Worm (Caenorhabditis elegans) whole organism, L2 larva: ENCODE results near the gene F32D1.11.

Source experiments
- aly-2 ChIP-seq: fragments of 150-350 bp; optimal IDR thresholded peaks from 2 replicates; lab custom pipeline; 2014; ENCODE audit warnings: missing biosample characterization, missing genetic modification characterization
- ceh-16 ChIP-seq: fragments of 150-350 bp; optimal IDR thresholded peaks from 2 replicates; lab custom pipeline; 2014; ENCODE audit warnings: missing biosample characterization, missing genetic modification characterization
- lin-39 ChIP-seq: fragments of 150-350 bp; optimal IDR thresholded peaks from 2 replicates; lab custom pipeline; 2014; ENCODE audit warnings: missing biosample characterization, missing genetic modification reagents, missing genetic modification characterization
- lsy-2 ChIP-seq, 2 experiments: fragments of 150-350 bp in 1 of 2; sonication (generic microtip) in 1 of 2; optimal IDR thresholded peaks; 2 replicates each; lab custom pipeline; 2014 to 2017; ENCODE audit warnings: missing biosample characterization in 2 of 2, missing genetic modification characterization in 2 of 2
- zag-1 ChIP-seq: fragments of 150-350 bp; optimal IDR thresholded peaks from 2 replicates; lab custom pipeline; 2014; ENCODE audit warnings: missing biosample characterization, missing genetic modification characterization
- ztf-4 ChIP-seq: fragments of 150-350 bp; optimal IDR thresholded peaks from 2 replicates; lab custom pipeline; 2014; ENCODE audit warnings: missing biosample characterization, missing genetic modification characterization

- TF ChIP-seq lin-39 (tag; lab: Kevin White, UChicago) (no peak), lsy-2 (tag; optimal IDR thresholded peaks at IDR 0.05; lab: Kevin White, UChicago) (no peak), zag-1 (tag; lab: Kevin White, UChicago) (no peak), aly-2 (tag; lab: Kevin White, UChicago) (no peak), ztf-4 (tag; lab: Kevin White, UChicago) (no peak), ceh-16 (no peak)
These were observed 7.2 kb downstream of the F32D1.11 start for ce11 chrV:4359127-4359526.
